Fruit fly (Drosophila melanogaster): ENCODE data around the gene gw.

dm6 chr4:625898-626644, 34.3 kb downstream of the gw start, which contains the start of gene mav:
- TF ChIP-seq ttk (optimal IDR thresholded peaks at IDR 0.05) (no peak), h (optimal IDR thresholded peaks at IDR 0.05) (no peak), psq (optimal IDR thresholded peaks at IDR 0.05) (no peak), insv (optimal IDR thresholded peaks at IDR 0.05) (no peak), Myc (optimal IDR thresholded peaks at IDR 0.05) (no peak)

Data from Kc167 (cell line).